Worm (Caenorhabditis elegans) whole organism, mixed stage, embryonic: ENCODE measurements around the gene T21C9.6.

ENCODE experiments used
- M03D4.4 ChIP-seq: sonication (generic microtip); optimal IDR thresholded peaks from 2 replicates; lab custom pipeline; 2017; ENCODE audit warnings: mild to moderate bottlenecking, missing genetic modification characterization, missing compliant biosample characterization
- blmp-1 ChIP-seq: fragments of 150-350 bp; optimal IDR thresholded peaks from 2 replicates; lab custom pipeline; 2014; ENCODE audit warnings: missing biosample characterization, missing genetic modification characterization
- ceh-39 ChIP-seq: fragments of 150-350 bp; optimal IDR thresholded peaks from 2 replicates; lab custom pipeline; 2014; ENCODE audit warnings: missing biosample characterization, missing genetic modification characterization
- ceh-43 ChIP-seq: fragments of 200-800 bp; sonication (Bioruptor generic); optimal IDR thresholded peaks from 2 replicates; lab custom pipeline; 2018; ENCODE audit warnings: mild to moderate bottlenecking, missing genetic modification characterization, moderate library complexity, missing compliant biosample characterization
- ces-1 ChIP-seq: fragments of 150-350 bp; optimal IDR thresholded peaks from 2 replicates; lab custom pipeline; 2014; ENCODE audit warnings: missing biosample characterization, missing genetic modification reagents, missing genetic modification characterization
- cnd-1 ChIP-seq: fragments of 200-800 bp; sonication (Bioruptor generic); optimal IDR thresholded peaks from 2 replicates; lab custom pipeline; 2018; ENCODE audit warnings: mild to moderate bottlenecking, missing genetic modification characterization, missing compliant biosample characterization
- drap-1 ChIP-seq: fragments of 200-800 bp; sonication (Bioruptor generic); optimal IDR thresholded peaks from 3 replicates; lab custom pipeline; 2018; ENCODE audit warnings: mild to moderate bottlenecking, missing genetic modification characterization, missing compliant biosample characterization
- elt-1 ChIP-seq: sonication (generic microtip); optimal IDR thresholded peaks from 2 replicates; lab custom pipeline; 2017; ENCODE audit warnings: missing genetic modification characterization, mild to moderate bottlenecking, missing compliant biosample characterization, antibody characterized with exemption, moderate library complexity, borderline replicate concordance; ENCODE audit not compliant: insufficient read depth
- elt-3 ChIP-seq: fragments of 150-350 bp; optimal IDR thresholded peaks from 2 replicates; lab custom pipeline; 2014; ENCODE audit warnings: missing biosample characterization, missing genetic modification characterization
- flh-1 ChIP-seq: fragments of 200-800 bp; sonication (Bioruptor generic); optimal IDR thresholded peaks from 2 replicates; lab custom pipeline; 2018; ENCODE audit warnings: mild to moderate bottlenecking, missing genetic modification characterization, moderate library complexity, missing compliant biosample characterization
- ham-2 ChIP-seq: fragments of 200-800 bp; sonication (Bioruptor generic); optimal IDR thresholded peaks from 2 replicates; lab custom pipeline; 2018; ENCODE audit warnings: mild to moderate bottlenecking, missing genetic modification characterization, missing compliant biosample characterization
- hlh-1 ChIP-seq: fragments of 150-350 bp; optimal IDR thresholded peaks from 2 replicates; lab custom pipeline; 2014; ENCODE audit warnings: missing biosample characterization, missing genetic modification reagents, missing genetic modification characterization
- lin-13 ChIP-seq: fragments of 150-350 bp; optimal IDR thresholded peaks from 2 replicates; lab custom pipeline; 2014; ENCODE audit warnings: missing biosample characterization, missing genetic modification characterization
- lin-32 ChIP-seq: fragments of 200-800 bp; sonication (Bioruptor generic); optimal IDR thresholded peaks from 2 replicates; lab custom pipeline; 2018; ENCODE audit warnings: mild to moderate bottlenecking, missing genetic modification characterization, missing compliant biosample characterization
- lsy-2 ChIP-seq: fragments of 150-350 bp; optimal IDR thresholded peaks from 2 replicates; lab custom pipeline; 2014; ENCODE audit warnings: missing biosample characterization, missing genetic modification characterization
- mab-5 ChIP-seq: fragments of 150-350 bp; optimal IDR thresholded peaks from 2 replicates; lab custom pipeline; 2014; ENCODE audit warnings: missing biosample characterization, missing genetic modification characterization
- mep-1 ChIP-seq: fragments of 150-350 bp; optimal IDR thresholded peaks from 2 replicates; lab custom pipeline; 2017; ENCODE audit warnings: missing biosample characterization, missing genetic modification reagents, missing genetic modification characterization, inconsistent platforms
- nhr-12 ChIP-seq: fragments of 150-350 bp; optimal IDR thresholded peaks from 2 replicates; lab custom pipeline; 2014; ENCODE audit warnings: missing biosample characterization, missing genetic modification characterization
- nhr-237 ChIP-seq: fragments of 150-350 bp; optimal IDR thresholded peaks from 2 replicates; lab custom pipeline; 2014; ENCODE audit warnings: missing biosample characterization, missing genetic modification characterization
- nhr-28 ChIP-seq: fragments of 150-350 bp; optimal IDR thresholded peaks from 2 replicates; lab custom pipeline; 2014; ENCODE audit warnings: missing biosample characterization, missing genetic modification characterization
- nhr-76 ChIP-seq: sonication (generic microtip); optimal IDR thresholded peaks from 2 replicates; lab custom pipeline; 2017; ENCODE audit warnings: missing biosample characterization, missing genetic modification characterization
- pha-4 ChIP-seq: fragments of 150-350 bp; optimal IDR thresholded peaks from 2 replicates; lab custom pipeline; 2018; ENCODE audit warnings: missing biosample characterization, missing genetic modification reagents, missing genetic modification characterization
- sem-2 ChIP-seq: fragments of 200-800 bp; sonication (Bioruptor generic); optimal IDR thresholded peaks from 2 replicates; lab custom pipeline; 2018; ENCODE audit warnings: mild to moderate bottlenecking, missing genetic modification characterization, missing compliant biosample characterization
- snpc-4 ChIP-seq: fragments of 150-350 bp; optimal IDR thresholded peaks from 2 replicates; lab custom pipeline; 2014; ENCODE audit warnings: missing biosample characterization, missing genetic modification characterization
- sptf-1 ChIP-seq: sonication (generic microtip); optimal IDR thresholded peaks from 2 replicates; lab custom pipeline; 2017; ENCODE audit warnings: mild to moderate bottlenecking, missing genetic modification characterization, moderate library complexity, missing compliant biosample characterization
- tbx-8 ChIP-seq: fragments of 200-800 bp; sonication (Bioruptor generic); optimal IDR thresholded peaks from 2 replicates; lab custom pipeline; 2018; ENCODE audit warnings: mild to moderate bottlenecking, missing genetic modification characterization, moderate library complexity, missing compliant biosample characterization
- unc-120 ChIP-seq: sonication (generic microtip); optimal IDR thresholded peaks from 2 replicates; lab custom pipeline; 2017; ENCODE audit warnings: missing genetic modification characterization, missing compliant biosample characterization; ENCODE audit not compliant: poor library complexity, severe bottlenecking
- unc-39 ChIP-seq: fragments of 150-350 bp; optimal IDR thresholded peaks from 2 replicates; lab custom pipeline; 2014; ENCODE audit warnings: missing biosample characterization, missing genetic modification characterization
- unc-62 ChIP-seq: fragments of 150-350 bp; optimal IDR thresholded peaks from 2 replicates; lab custom pipeline; 2014; ENCODE audit warnings: missing biosample characterization, missing genetic modification reagents, missing genetic modification characterization
- zip-8 ChIP-seq: fragments of 150-350 bp; optimal IDR thresholded peaks from 2 replicates; lab custom pipeline; 2014; ENCODE audit warnings: missing biosample characterization, missing genetic modification characterization
- ztf-11 ChIP-seq: fragments of 150-350 bp; optimal IDR thresholded peaks from 2 replicates; lab custom pipeline; 2014; ENCODE audit warnings: missing biosample characterization, missing genetic modification characterization

The T21C9.6 gene

DNA sequence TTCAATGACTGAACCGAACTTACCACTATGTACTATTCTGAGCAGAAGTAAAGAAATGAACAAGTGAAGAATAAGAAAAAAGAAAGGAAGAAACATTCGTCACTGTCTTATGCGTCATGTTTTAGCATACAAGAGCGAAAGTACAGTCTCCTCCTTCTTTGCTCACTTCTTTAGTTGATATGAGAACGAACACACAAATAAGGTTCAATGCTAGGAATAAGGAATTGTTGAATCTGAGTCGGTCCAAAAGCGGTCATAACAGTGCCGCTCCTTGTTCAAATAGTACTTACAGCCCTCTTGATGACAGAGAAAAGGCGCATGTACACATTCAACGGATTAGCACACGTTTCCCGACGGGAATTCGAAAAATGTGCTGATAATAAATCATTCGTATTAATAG is 42.6 kb upstream of the T21C9.6 start, which contains the start of gene F25D1.8:
F25D1.8 (plus strand) TSS at position 301 of the 400 bp plus-strand sequence.
- TF ChIP-seq lsy-2 (tag; lab: Kevin White, UChicago) (no peak), unc-120 (tag; lab: Kevin White, UChicago) (no peak), ces-1 (GFP tag; lab: Kevin White, UChicago) (no peak), unc-62 (GFP tag; lab: Kevin White, UChicago) (no peak), snpc-4 (tag; lab: Kevin White, UChicago) (no peak), drap-1 (GFP tag; lab: Kevin White, UChicago) (no peak), pha-4 (tag; lab: Kevin White, UChicago) (no peak), tbx-8 (GFP tag; lab: Kevin White, UChicago) (no peak), ceh-43 (GFP tag; lab: Kevin White, UChicago) (no peak), mab-5 (no peak), ztf-11 (tag; lab: Kevin White, UChicago) (no peak), elt-3 (no peak), elt-1 (tag; lab: Kevin White, UChicago) (no peak), ham-2 (no peak), flh-1 (no peak), sptf-1 (no peak), lin-32 (no peak), ceh-39 (tag; lab: Kevin White, UChicago) (no peak)

- no peak for TF ChIP-seq nhr-12 (tag; lab: Kevin White, UChicago)
- TF ChIP-seq tbx-8 (GFP tag; lab: Kevin White, UChicago): no peak
- no peak for TF ChIP-seq unc-62 (GFP tag; lab: Kevin White, UChicago)
- no peak for TF ChIP-seq nhr-76 (tag; lab: Kevin White, UChicago)
- TF ChIP-seq elt-3: no peak
- no peak for TF ChIP-seq sptf-1
- TF ChIP-seq zip-8 (tag; lab: Kevin White, UChicago): no peak
- no peak for TF ChIP-seq pha-4 (tag; lab: Kevin White, UChicago)
Measured at ce11 chrV:10540024-10540423, 41.7 kb upstream of the T21C9.6 start, which contains the start of gene degt-1. degt-1 (plus strand) TSS chrV:10540324.

DNA sequence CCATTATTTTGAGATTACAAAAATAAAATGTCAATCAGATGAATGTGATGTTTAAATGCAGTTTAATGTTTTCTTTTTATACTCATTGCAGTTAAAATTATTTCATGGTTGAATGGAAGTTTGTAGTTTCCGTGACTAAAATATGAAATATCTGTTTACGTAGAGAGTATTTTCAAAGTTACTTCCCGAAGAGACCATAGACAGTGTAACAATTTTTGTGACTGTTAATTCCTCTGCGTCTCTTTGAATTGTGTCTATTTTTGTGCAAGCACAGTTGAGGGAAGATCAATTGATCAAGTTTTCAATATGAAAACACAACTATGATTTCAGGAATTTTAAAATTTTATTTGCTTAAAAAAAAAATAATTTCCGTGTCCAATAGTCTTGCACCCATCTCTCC is 34.9 kb upstream of the T21C9.6 start, which contains the start of gene F25D1.5:
F25D1.5 (minus strand) TSS at position 35 of the 400 bp plus-strand sequence.
- TF ChIP-seq hlh-1 (tag; lab: Kevin White, UChicago) (no peak), nhr-28 (tag; lab: Kevin White, UChicago) (no peak), pha-4 (tag; lab: Kevin White, UChicago) (no peak), mep-1 (tag; lab: Kevin White, UChicago) (no peak), nhr-12 (tag; lab: Kevin White, UChicago) (no peak), nhr-237 (tag; lab: Kevin White, UChicago) (no peak)

- TF ChIP-seq nhr-237 (tag; lab: Kevin White, UChicago) (no peak), elt-1 (tag; lab: Kevin White, UChicago) (no peak), ham-2 (no peak), snpc-4 (tag; lab: Kevin White, UChicago) (no peak), hlh-1 (tag; lab: Kevin White, UChicago) (no peak), ces-1 (GFP tag; lab: Kevin White, UChicago) (no peak), ceh-39 (tag; lab: Kevin White, UChicago) (no peak), zip-8 (tag; lab: Kevin White, UChicago) (no peak), lin-13 (no peak), drap-1 (GFP tag; lab: Kevin White, UChicago) (no peak), M03D4.4 (tag; lab: Kevin White, UChicago) (no peak), sem-2 (GFP tag; lab: Kevin White, UChicago) (no peak), unc-120 (tag; lab: Kevin White, UChicago) (no peak)
Measured at ce11 chrV:10548981-10549380, 32.7 kb upstream of the T21C9.6 start, which contains the start of gene srd-34. srd-34 (minus strand) TSS chrV:10549081.

DNA sequence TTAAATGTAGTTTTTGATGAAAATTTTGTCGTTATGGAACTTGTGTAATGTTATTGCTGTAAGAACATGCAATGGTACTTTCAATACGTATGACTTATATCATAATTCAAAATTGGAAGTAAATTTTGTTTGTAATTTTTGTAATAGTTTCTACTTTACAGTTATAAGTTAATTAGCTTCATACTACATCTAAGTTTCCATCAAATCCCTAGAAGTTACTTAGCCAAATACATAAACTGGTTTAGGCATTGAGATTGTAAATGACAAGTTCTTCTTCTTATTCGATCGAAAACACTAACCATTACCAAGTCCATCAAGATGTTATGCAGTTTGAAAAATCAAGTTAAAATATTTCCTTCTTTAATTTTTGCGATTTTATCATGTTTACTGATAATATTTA is 32.0 kb upstream of the T21C9.6 start, which contains the start of gene F32G8.2:
F32G8.2 (plus strand) TSS at position 301 of the 400 bp plus-strand sequence.
- TF ChIP-seq pha-4 (tag; lab: Kevin White, UChicago): no peak
- TF ChIP-seq lsy-2 (tag; lab: Kevin White, UChicago): no peak
- TF ChIP-seq tbx-8 (GFP tag; lab: Kevin White, UChicago): no peak
- TF ChIP-seq unc-39 (tag; lab: Kevin White, UChicago): no peak
- no peak for TF ChIP-seq lin-32
- no peak for TF ChIP-seq nhr-12 (tag; lab: Kevin White, UChicago)
- no peak for TF ChIP-seq nhr-76 (tag; lab: Kevin White, UChicago)
- TF ChIP-seq zip-8 (tag; lab: Kevin White, UChicago): no peak
- no peak for TF ChIP-seq cnd-1 (tag; lab: Kevin White, UChicago)
- TF ChIP-seq sptf-1: no peak
- no peak for TF ChIP-seq blmp-1 (tag; lab: Kevin White, UChicago)
